Worm (Caenorhabditis elegans): ENCODE data around the gene eea-1.
"Not testable (repeated sequence)": the region's sequence is repeated elsewhere in the genome, so short reads cannot be mapped to it uniquely, and the experiment has no call there.

ce11 chrV:13443535-13443934 lies 53.6 kb downstream of the eea-1 start, which contains the start of gene Y2H9A.6:
- not testable (repeated sequence) for TF ChIP-seq nhr-28 (tag; optimal IDR thresholded peaks at IDR 0.05); unc-62 (GFP tag; optimal IDR thresholded peaks at IDR 0.05); unc-39 (tag; optimal IDR thresholded peaks at IDR 0.05); lin-32 (GFP tag; optimal IDR thresholded peaks at IDR 0.05); mab-5 (tag; optimal IDR thresholded peaks at IDR 0.05); zip-8 (tag; optimal IDR thresholded peaks at IDR 0.05); elt-3 (tag; optimal IDR thresholded peaks at IDR 0.05); bed-3 (GFP tag; optimal IDR thresholded peaks at IDR 0.05)

Measured in whole organism, mixed stage, embryonic.